Fruit fly (Drosophila melanogaster) whole organism, prepupa: ENCODE measurements around the gene CG10445.

Experiments used
- Blimp-1 ChIP-seq: fragments of 200-800 bp; sonication (Bioruptor generic); optimal IDR thresholded peaks from 3 replicates; lab custom pipeline; 2017; ENCODE audit warnings: missing biosample characterization, missing genetic modification characterization, mild to moderate bottlenecking, moderate library complexity, missing genetic modification reagents
- CG10631 ChIP-seq: fragments of 200-800 bp; sonication (Bioruptor generic); optimal IDR thresholded peaks from 2 replicates; lab custom pipeline; 2016; ENCODE audit warnings: missing biosample characterization, missing genetic modification characterization
- CG11762 ChIP-seq: fragments of 200-800 bp; sonication (Bioruptor generic); optimal IDR thresholded peaks from 3 replicates; lab custom pipeline; 2016; ENCODE audit warnings: missing biosample characterization, missing genetic modification characterization; ENCODE audit not compliant: insufficient read depth
- CG11902 ChIP-seq: fragments of 200-800 bp; sonication (Bioruptor generic); optimal IDR thresholded peaks from 3 replicates; lab custom pipeline; 2016; ENCODE audit warnings: missing biosample characterization, missing genetic modification characterization
- CG15336 ChIP-seq: fragments of 200-800 bp; sonication (Bioruptor generic); IDR thresholded peaks from 2 replicates; pipeline ENCODE4 v1.3.6; 2022; ENCODE audit warnings: missing biosample characterization, missing genetic modification characterization
- CG1621 ChIP-seq: fragments of 200-800 bp; sonication (Bioruptor generic); optimal IDR thresholded peaks from 3 replicates; lab custom pipeline; 2018; ENCODE audit warnings: missing biosample characterization, mild to moderate bottlenecking, missing genetic modification characterization
- CG16779 ChIP-seq: fragments of 200-800 bp; sonication (Bioruptor generic); optimal IDR thresholded peaks from 3 replicates; lab custom pipeline; 2017; ENCODE audit warnings: missing biosample characterization, mild to moderate bottlenecking, missing genetic modification characterization
- CG3032 ChIP-seq: fragments of 200-800 bp; optimal IDR thresholded peaks from 2 replicates; lab custom pipeline; 2019; ENCODE audit warnings: missing biosample characterization, mild to moderate bottlenecking, missing genetic modification characterization, moderate library complexity
- CG32006 ChIP-seq: fragments of 200-800 bp; sonication (Bioruptor generic); optimal IDR thresholded peaks from 3 replicates; lab custom pipeline; 2017; ENCODE audit warnings: missing biosample characterization, mild to moderate bottlenecking, missing genetic modification characterization
- CG34406 ChIP-seq: fragments of 200-800 bp; sonication (Bioruptor generic); optimal IDR thresholded peaks from 3 replicates; lab custom pipeline; 2016; ENCODE audit warnings: missing biosample characterization, missing genetic modification characterization
- CG3919 ChIP-seq: fragments of 200-800 bp; sonication (Bioruptor generic); optimal IDR thresholded peaks from 3 replicates; lab custom pipeline; 2016; ENCODE audit warnings: missing biosample characterization, missing genetic modification characterization
- CG4318 ChIP-seq: fragments of 200-800 bp; sonication (Bioruptor generic); optimal IDR thresholded peaks from 3 replicates; lab custom pipeline; 2017; ENCODE audit warnings: missing biosample characterization, mild to moderate bottlenecking, missing genetic modification characterization
- CG6163 ChIP-seq: fragments of 200-800 bp; sonication (Bioruptor generic); IDR thresholded peaks from 3 replicates; pipeline ENCODE4 v1.3.6; 2022; ENCODE audit warnings: missing biosample characterization, missing genetic modification characterization
- CG6276 ChIP-seq: fragments of 200-800 bp; sonication (Bioruptor generic); optimal IDR thresholded peaks from 2 replicates; lab custom pipeline; 2017; ENCODE audit warnings: missing biosample characterization, mild to moderate bottlenecking, missing genetic modification characterization
- CG6792 ChIP-seq: fragments of 200-800 bp; sonication (Bioruptor generic); optimal IDR thresholded peaks from 3 replicates; lab custom pipeline; 2016; ENCODE audit warnings: missing biosample characterization, missing genetic modification characterization
- CG6808 ChIP-seq: fragments of 200-800 bp; sonication (Bioruptor generic); optimal IDR thresholded peaks from 3 replicates; lab custom pipeline; 2017; ENCODE audit warnings: missing biosample characterization, missing genetic modification characterization, mild to moderate bottlenecking, moderate library complexity, missing genetic modification reagents
- CG7368 ChIP-seq: fragments of 200-800 bp; sonication (Bioruptor generic); optimal IDR thresholded peaks from 3 replicates; lab custom pipeline; 2016; ENCODE audit warnings: missing biosample characterization, missing genetic modification characterization
- CG8119 ChIP-seq: fragments of 200-800 bp; sonication (Bioruptor generic); IDR thresholded peaks from 3 replicates; pipeline ENCODE4 v1.3.6; 2022; ENCODE audit warnings: missing biosample characterization, missing genetic modification characterization
- CG9139 ChIP-seq: fragments of 200-800 bp; sonication (Bioruptor generic); optimal IDR thresholded peaks from 3 replicates; lab custom pipeline; 2017; ENCODE audit warnings: missing biosample characterization, mild to moderate bottlenecking, missing genetic modification characterization
- Eip75B ChIP-seq: fragments of 200-800 bp; sonication (Bioruptor generic); optimal IDR thresholded peaks from 3 replicates; lab custom pipeline; 2016; ENCODE audit warnings: missing biosample characterization, missing genetic modification characterization
- Eip78C ChIP-seq: fragments of 200-800 bp; sonication (Bioruptor generic); peaks from one replicate; lab custom pipeline; 2016; ENCODE audit warnings: missing biosample characterization, missing genetic modification characterization
- Eip93F ChIP-seq: fragments of 200-800 bp; sonication (Bioruptor generic); optimal IDR thresholded peaks from 2 replicates; lab custom pipeline; 2016; ENCODE audit warnings: missing biosample characterization, mild to moderate bottlenecking, missing genetic modification characterization
- Ets21C ChIP-seq: fragments of 200-800 bp; sonication (Bioruptor generic); optimal IDR thresholded peaks from 3 replicates; lab custom pipeline; 2016; ENCODE audit warnings: missing biosample characterization, missing genetic modification characterization
- Gug ChIP-seq: fragments of 200-800 bp; sonication (Bioruptor generic); IDR thresholded peaks from 2 replicates; pipeline ENCODE4 v1.3.6; 2022; ENCODE audit warnings: missing biosample characterization, missing genetic modification characterization
- Hr39 ChIP-seq: fragments of 200-800 bp; sonication (Bioruptor generic); optimal IDR thresholded peaks from 2 replicates; lab custom pipeline; 2016; ENCODE audit warnings: missing biosample characterization, missing genetic modification characterization
- Lpt ChIP-seq: fragments of 200-800 bp; sonication (Bioruptor generic); optimal IDR thresholded peaks from 3 replicates; lab custom pipeline; 2016; ENCODE audit warnings: missing biosample characterization, missing genetic modification characterization
- Met ChIP-seq: fragments of 200-800 bp; sonication (Bioruptor generic); optimal IDR thresholded peaks from 3 replicates; lab custom pipeline; 2016; ENCODE audit warnings: missing biosample characterization, missing genetic modification characterization
- OdsH ChIP-seq: fragments of 200-800 bp; sonication (Bioruptor generic); optimal IDR thresholded peaks from 3 replicates; lab custom pipeline; 2016; ENCODE audit warnings: missing biosample characterization, missing genetic modification characterization
- Sox102F ChIP-seq: fragments of 200-800 bp; sonication (Bioruptor generic); optimal IDR thresholded peaks from 2 replicates; lab custom pipeline; 2016; ENCODE audit warnings: missing biosample characterization, mild to moderate bottlenecking, missing genetic modification characterization
- Sox15 ChIP-seq: fragments of 200-800 bp; sonication (Bioruptor generic); optimal IDR thresholded peaks from 3 replicates; lab custom pipeline; 2016; ENCODE audit warnings: missing biosample characterization, missing genetic modification characterization
- achi ChIP-seq: fragments of 200-800 bp; sonication (Bioruptor generic); optimal IDR thresholded peaks from 3 replicates; lab custom pipeline; 2016; ENCODE audit warnings: missing biosample characterization, missing genetic modification characterization
- acj6 ChIP-seq: fragments of 200-800 bp; sonication (Bioruptor generic); optimal IDR thresholded peaks from 3 replicates; lab custom pipeline; 2016; ENCODE audit warnings: missing biosample characterization, missing genetic modification characterization
- cyc ChIP-seq: fragments of 200-800 bp; sonication (Bioruptor generic); optimal IDR thresholded peaks from 3 replicates; lab custom pipeline; 2016; ENCODE audit warnings: missing biosample characterization, missing genetic modification characterization
- eg ChIP-seq: fragments of 200-800 bp; sonication (Bioruptor generic); IDR thresholded peaks from 3 replicates; pipeline ENCODE4 v1.3.6; 2022; ENCODE audit warnings: missing biosample characterization, missing genetic modification characterization
- esn ChIP-seq: fragments of 200-800 bp; sonication (Bioruptor generic); optimal IDR thresholded peaks from 2 replicates; lab custom pipeline; 2016; ENCODE audit warnings: missing biosample characterization, mild to moderate bottlenecking, missing genetic modification characterization, moderate library complexity
- fd59A ChIP-seq: fragments of 200-800 bp; sonication (Bioruptor generic); optimal IDR thresholded peaks from 2 replicates; lab custom pipeline; 2017; ENCODE audit warnings: missing biosample characterization, mild to moderate bottlenecking, missing genetic modification characterization, missing genetic modification reagents
- fkh ChIP-seq: fragments of 200-800 bp; sonication (Bioruptor generic); optimal IDR thresholded peaks from 3 replicates; lab custom pipeline; 2017; ENCODE audit warnings: missing biosample characterization, mild to moderate bottlenecking, missing genetic modification characterization, moderate library complexity
- net ChIP-seq: fragments of 200-800 bp; sonication (Bioruptor generic); optimal IDR thresholded peaks from 3 replicates; lab custom pipeline; 2016; ENCODE audit warnings: missing biosample characterization, missing genetic modification characterization
- pdm3 ChIP-seq: fragments of 200-800 bp; sonication (Bioruptor generic); optimal IDR thresholded peaks from 3 replicates; lab custom pipeline; 2016; ENCODE audit warnings: missing biosample characterization, missing genetic modification characterization
- spab ChIP-seq: fragments of 200-800 bp; sonication (Bioruptor generic); optimal IDR thresholded peaks from 2 replicates; lab custom pipeline; 2017; ENCODE audit warnings: missing biosample characterization, mild to moderate bottlenecking, missing genetic modification characterization, missing genetic modification reagents
- ss ChIP-seq, 2 experiments: fragments of 200-800 bp; sonication (Bioruptor generic); optimal IDR thresholded peaks; 2 replicates in 1 of 2; 3 replicates in 1 of 2; lab custom pipeline; 2017 to 2018; ENCODE audit warnings: mild to moderate bottlenecking in 2 of 2, missing biosample characterization in 2 of 2, missing genetic modification characterization in 2 of 2, moderate library complexity in 1 of 2
- svp ChIP-seq: fragments of 200-800 bp; sonication (Bioruptor generic); peaks from one replicate; lab custom pipeline; 2016; ENCODE audit warnings: missing biosample characterization, missing genetic modification characterization
- topi ChIP-seq: fragments of 200-800 bp; sonication (Bioruptor generic); optimal IDR thresholded peaks from 3 replicates; lab custom pipeline; 2016; ENCODE audit warnings: missing biosample characterization, missing genetic modification characterization
- vri ChIP-seq: fragments of 200-800 bp; sonication (Bioruptor generic); optimal IDR thresholded peaks from 3 replicates; lab custom pipeline; 2016; ENCODE audit warnings: missing biosample characterization, mild to moderate bottlenecking, missing genetic modification characterization

Gene CG10445

DNA sequence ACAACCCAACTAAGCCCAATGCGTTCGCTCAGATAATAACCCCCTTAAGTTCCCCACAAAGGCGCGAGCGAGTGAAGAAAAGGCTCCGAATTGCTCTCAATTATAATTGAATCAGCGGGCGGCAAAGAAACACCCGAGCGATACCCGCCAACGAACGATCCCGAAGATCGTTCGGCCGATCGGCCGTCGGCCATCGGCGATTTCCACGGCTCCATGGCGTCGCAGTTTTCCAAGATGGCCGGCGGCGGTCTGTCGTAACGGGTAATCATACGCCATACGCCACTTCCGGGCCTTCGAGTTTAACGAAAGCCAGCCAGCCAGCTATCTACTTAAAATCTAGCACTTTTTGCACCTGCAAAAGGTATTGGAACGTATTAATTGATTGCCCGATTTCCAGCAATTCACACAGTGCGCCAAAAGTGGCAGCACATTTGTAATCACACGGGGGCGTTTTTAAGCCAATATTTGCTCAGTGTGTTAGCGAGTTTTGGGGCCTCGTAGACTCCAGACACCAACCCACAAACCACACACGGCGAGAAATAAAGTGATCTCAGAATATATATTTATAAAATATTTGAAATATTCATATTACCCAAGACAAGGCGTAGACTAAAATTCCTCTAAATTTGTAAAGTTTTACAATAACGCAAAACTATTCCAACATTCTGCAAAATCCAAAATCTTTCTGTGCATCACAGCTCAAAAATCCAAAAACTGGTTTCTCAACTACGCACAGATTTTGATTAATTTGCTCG, 27.7 kb downstream of the CG10445 start (continued):
- no peak for TF ChIP-seq CG3919 (GFP tag; lab: Kevin White, UChicago)
- peak; percentile 38 for TF ChIP-seq CG10631
- peak; percentile 68 for TF ChIP-seq Lpt
- TF ChIP-seq CG16779: no peak
- TF ChIP-seq CG4318 (GFP tag; lab: Kevin White, UChicago): peak; percentile 22
- peak; percentile 38 for TF ChIP-seq acj6 (GFP tag; lab: Kevin White, UChicago)
- no peak for TF ChIP-seq Sox102F
- TF ChIP-seq Sox15: no peak
- peak; percentile 71 for TF ChIP-seq Eip78C (GFP tag; lab: Kevin White, UChicago)
- TF ChIP-seq svp (GFP tag; lab: Kevin White, UChicago): no peak

DNA sequence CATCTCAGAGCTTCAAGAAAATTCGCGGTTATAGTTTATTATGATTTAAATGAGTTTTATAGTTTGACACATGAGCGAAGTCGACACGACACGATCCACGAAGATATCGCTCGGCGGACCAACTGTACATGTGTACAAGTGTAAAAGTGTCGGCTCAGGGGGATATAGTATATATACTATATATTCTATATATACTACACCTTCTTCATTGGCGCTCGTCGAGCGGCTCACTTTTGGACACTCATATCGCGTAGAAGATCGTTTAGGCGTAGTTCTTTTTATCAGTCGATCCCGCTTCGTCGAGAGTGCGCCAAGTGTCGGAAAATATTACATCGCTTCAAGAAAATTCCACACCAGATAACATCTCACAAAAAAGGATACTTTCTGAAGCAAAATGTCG, 29.1 kb downstream of the CG10445 start, which contains the start of gene wtrw:
Gene wtrw (plus strand): TSS at position 301 of the 400 bp plus-strand sequence.
- TF ChIP-seq CG1621 (tag; lab: Kevin White, UChicago): no peak
- no peak for TF ChIP-seq OdsH (GFP tag; lab: Kevin White, UChicago)
- no peak for TF ChIP-seq CG3919 (GFP tag; lab: Kevin White, UChicago)
- no peak for TF ChIP-seq CG4318 (GFP tag; lab: Kevin White, UChicago)
- TF ChIP-seq svp (GFP tag; lab: Kevin White, UChicago): no peak
- TF ChIP-seq eg (GFP tag; lab: Robert Waterston, UW): no peak
- no peak for TF ChIP-seq CG16779
- TF ChIP-seq fkh: no peak
- no peak for TF ChIP-seq CG8119 (GFP tag; lab: Robert Waterston, UW)
- no peak for TF ChIP-seq pdm3 (GFP tag; lab: Kevin White, UChicago)
- TF ChIP-seq, all 60 proteins: peak for 0

DNA sequence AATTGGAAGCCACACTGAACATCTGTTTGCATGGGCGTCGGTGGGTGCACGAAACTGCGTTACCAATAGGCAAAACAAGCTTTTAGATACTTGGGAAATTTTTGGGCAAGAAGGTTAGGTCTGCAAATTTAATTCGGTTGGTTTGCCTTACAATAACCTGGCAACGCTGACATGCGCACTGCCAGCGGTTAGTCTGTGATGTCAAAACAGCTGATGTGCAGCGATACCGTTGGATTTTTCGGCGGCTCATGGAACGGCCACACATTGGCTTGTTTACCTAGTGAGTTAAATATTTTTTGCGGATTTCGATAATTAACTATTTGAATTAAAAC, 33.3 kb downstream of the CG10445 start, which contains the start of gene ArgRS-m:
Gene ArgRS-m (plus strand): TSS at position 187 of the 332 bp plus-strand sequence.
- TF ChIP-seq ss (GFP tag; optimal IDR thresholded peaks at IDR 0.05; lab: Kevin White, UChicago) (peak in 1 of 2 experiments; percentile 34), Sox102F (peak; percentile 12), fkh (peak; percentile 96), CG11902 (peak; percentile 15), CG32006 (GFP tag; lab: Kevin White, UChicago) (peak; percentile 64), OdsH (GFP tag; lab: Kevin White, UChicago) (peak; percentile 70), Blimp-1 (GFP tag; lab: Kevin White, UChicago) (no peak), Eip78C (GFP tag; lab: Kevin White, UChicago) (peak; percentile 79), esn (GFP tag; lab: Kevin White, UChicago) (peak; percentile 73), Eip75B (GFP tag; lab: Kevin White, UChicago) (peak; percentile 67), spab (GFP tag; lab: Kevin White, UChicago) (no peak), net (GFP tag; lab: Kevin White, UChicago) (peak; percentile 48), Sox15 (peak; percentile 61), CG15336 (GFP tag; lab: Robert Waterston, UW) (peak; percentile 74), Hr39 (GFP tag; lab: Kevin White, UChicago) (peak; percentile 75), Gug (no peak), achi (GFP tag; lab: Kevin White, UChicago) (peak; percentile 59), CG3919 (GFP tag; lab: Kevin White, UChicago) (peak; percentile 61), CG11762 (GFP tag; lab: Kevin White, UChicago) (no peak), vri (peak; percentile 16), Eip93F (GFP tag; lab: Kevin White, UChicago) (no peak), CG6276 (GFP tag; lab: Kevin White, UChicago) (no peak), CG34406 (GFP tag; lab: Kevin White, UChicago) (peak; percentile 53), acj6 (GFP tag; lab: Kevin White, UChicago) (peak; percentile 72), CG7368 (GFP tag; lab: Kevin White, UChicago) (peak; percentile 63), CG9139 (GFP tag; lab: Kevin White, UChicago) (no peak), CG3032 (tag; lab: Kevin White, UChicago) (peak; percentile 30), CG6163 (GFP tag; lab: Robert Waterston, UW) (peak; percentile 75), CG6808 (GFP tag; lab: Kevin White, UChicago) (peak; percentile 33), eg (GFP tag; lab: Robert Waterston, UW) (peak; percentile 69), fd59A (GFP tag; lab: Kevin White, UChicago) (no peak), Lpt (no peak), topi (GFP tag; lab: Kevin White, UChicago) (peak; percentile 59), Ets21C (GFP tag; lab: Kevin White, UChicago) (peak; percentile 41), CG16779 (no peak), Met (GFP tag; lab: Kevin White, UChicago) (peak; percentile 67), CG10631 (peak; percentile 71), CG6792 (GFP tag; lab: Kevin White, UChicago) (no peak), cyc (GFP tag; lab: Kevin White, UChicago) (peak; percentile 50), CG8119 (GFP tag; lab: Robert Waterston, UW) (peak; percentile 39; the same call in 1 of the 3 replicates)
